Worm (Caenorhabditis elegans): ENCODE data around the gene sra-28.

DNA sequence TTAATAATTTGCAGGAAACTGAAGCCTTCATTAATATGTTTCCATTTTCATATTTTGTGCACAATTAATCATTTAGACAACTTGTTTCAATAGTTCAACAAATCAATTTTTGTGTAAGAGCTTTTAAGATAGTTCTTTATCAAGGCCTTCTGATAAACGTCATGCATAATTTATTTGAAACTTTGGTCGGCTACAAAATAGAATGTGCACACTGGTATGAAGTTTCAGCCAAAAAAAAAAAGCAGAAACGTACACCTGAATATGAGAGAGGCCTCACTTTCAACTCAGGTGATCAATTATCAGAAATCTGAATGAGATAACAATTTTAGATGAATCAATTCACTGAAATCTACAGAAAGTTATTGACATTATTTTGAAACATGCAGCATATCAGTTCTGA, 40.9 kb upstream of the sra-28 start:
- no peak for TF ChIP-seq ttx-3 (tag; optimal IDR thresholded peaks at IDR 0.05)
- no peak for TF ChIP-seq odd-2 (tag; optimal IDR thresholded peaks at IDR 0.05)
